Fruit fly (Drosophila melanogaster) whole organism, embryonic: ENCODE measurements around the gene CG2841.

ENCODE experiments used
- Bgb ChIP-seq: fragments of 200-800 bp; sonication (Bioruptor generic); IDR thresholded peaks from 2 replicates; pipeline ENCODE4 v1.3.6; 2022; ENCODE audit warnings: missing biosample characterization, missing genetic modification characterization; ENCODE audit not compliant: partially characterized antibody
- BtbVII ChIP-seq: fragments of 200-800 bp; sonication (Bioruptor generic); optimal IDR thresholded peaks from 3 replicates; lab custom pipeline; 2017; ENCODE audit warnings: missing biosample characterization, mild to moderate bottlenecking, missing genetic modification characterization
- CG10565 ChIP-seq: fragments of 200-800 bp; sonication (Bioruptor generic); optimal IDR thresholded peaks from 3 replicates; lab custom pipeline; 2016; ENCODE audit warnings: missing biosample characterization, mild to moderate bottlenecking, missing genetic modification characterization
- CG11093 ChIP-seq: fragments of 200-800 bp; sonication (Bioruptor generic); IDR thresholded peaks from 3 replicates; pipeline ENCODE4 v1.3.6; 2022; ENCODE audit warnings: missing biosample characterization, missing genetic modification characterization
- CG12391 ChIP-seq: fragments of 200-800 bp; sonication (Bioruptor generic); optimal IDR thresholded peaks from 3 replicates; lab custom pipeline; 2018; ENCODE audit warnings: missing biosample characterization, mild to moderate bottlenecking, missing genetic modification characterization, moderate library complexity
- CG13123 ChIP-seq: fragments of 200-800 bp; sonication (Bioruptor generic); optimal IDR thresholded peaks from 2 replicates; lab custom pipeline; 2016; ENCODE audit warnings: missing biosample characterization, missing genetic modification characterization
- CG13775 ChIP-seq: fragments of 200-800 bp; sonication (Bioruptor generic); optimal IDR thresholded peaks from 3 replicates; lab custom pipeline; 2017; ENCODE audit warnings: missing biosample characterization, mild to moderate bottlenecking, missing genetic modification characterization
- CG14050 ChIP-seq: fragments of 200-800 bp; sonication (Bioruptor generic); IDR thresholded peaks from 3 replicates; pipeline ENCODE4 v1.3.6; 2022; ENCODE audit warnings: missing biosample characterization, missing genetic modification characterization
- CG30403 ChIP-seq: fragments of 200-800 bp; sonication (Bioruptor generic); optimal IDR thresholded peaks from 3 replicates; lab custom pipeline; 2016; ENCODE audit warnings: missing biosample characterization, missing genetic modification characterization
- CG30431 ChIP-seq: fragments of 200-800 bp; sonication (Bioruptor generic); optimal IDR thresholded peaks from 2 replicates; lab custom pipeline; 2017; ENCODE audit warnings: missing biosample characterization, missing genetic modification characterization
- CG3163 ChIP-seq: fragments of 200-800 bp; sonication (Bioruptor generic); optimal IDR thresholded peaks from 3 replicates; lab custom pipeline; 2016; ENCODE audit warnings: missing biosample characterization, missing genetic modification characterization
- CG3407 ChIP-seq: fragments of 200-800 bp; sonication (Bioruptor generic); optimal IDR thresholded peaks from 2 replicates; lab custom pipeline; 2018; ENCODE audit warnings: missing biosample characterization, mild to moderate bottlenecking, missing genetic modification characterization
- CG3838 ChIP-seq: fragments of 200-800 bp; sonication (Bioruptor generic); optimal IDR thresholded peaks from 3 replicates; lab custom pipeline; 2016; ENCODE audit warnings: missing biosample characterization, missing genetic modification characterization
- CG4617 ChIP-seq: fragments of 200-800 bp; sonication (Bioruptor generic); optimal IDR thresholded peaks from 3 replicates; lab custom pipeline; 2016; ENCODE audit warnings: missing biosample characterization, missing genetic modification characterization, borderline replicate concordance
- CG6689 ChIP-seq: fragments of 200-800 bp; sonication (Bioruptor generic); IDR thresholded peaks from 2 replicates; pipeline ENCODE4 v1.3.6; 2022; ENCODE audit warnings: missing biosample characterization, missing genetic modification characterization
- CG6854 ChIP-seq: fragments of 200-800 bp; sonication (Bioruptor generic); optimal IDR thresholded peaks from 3 replicates; lab custom pipeline; 2017; ENCODE audit warnings: missing biosample characterization, mild to moderate bottlenecking, missing genetic modification characterization
- CG8281 ChIP-seq: fragments of 200-800 bp; sonication (Bioruptor generic); optimal IDR thresholded peaks from 2 replicates; lab custom pipeline; 2018; ENCODE audit warnings: missing biosample characterization, mild to moderate bottlenecking, missing genetic modification characterization, moderate library complexity
- D19B ChIP-seq: fragments of 200-800 bp; sonication (Bioruptor generic); optimal IDR thresholded peaks from 2 replicates; lab custom pipeline; 2017; ENCODE audit warnings: missing biosample characterization, mild to moderate bottlenecking, missing genetic modification characterization
- Dip2 ChIP-seq: fragments of 200-800 bp; sonication (Bioruptor generic); IDR thresholded peaks from 2 replicates; pipeline ENCODE4 v1.3.6; 2022; ENCODE audit warnings: missing biosample characterization, missing genetic modification characterization
- E2f1 ChIP-seq: fragments of 200-800 bp; sonication (Bioruptor generic); IDR thresholded peaks from 2 replicates; pipeline ENCODE4 v1.3.6; 2022; ENCODE audit warnings: missing biosample characterization, missing genetic modification characterization
- Hsf ChIP-seq: fragments of 200-800 bp; sonication (Bioruptor generic); optimal IDR thresholded peaks from 3 replicates; lab custom pipeline; 2016; ENCODE audit warnings: missing biosample characterization, missing genetic modification characterization
- Mrtf ChIP-seq: fragments of 200-800 bp; sonication (Bioruptor generic); IDR thresholded peaks from 3 replicates; pipeline ENCODE4 v1.3.6; 2022; ENCODE audit warnings: missing biosample characterization, missing genetic modification characterization
- Opbp ChIP-seq: fragments of 200-800 bp; sonication (Bioruptor generic); IDR thresholded peaks from 3 replicates; pipeline ENCODE4 v1.3.6; 2022; ENCODE audit warnings: missing biosample characterization, missing genetic modification characterization; ENCODE audit not compliant: partially characterized antibody
- Poxn ChIP-seq: fragments of 200-800 bp; sonication (Bioruptor generic); IDR thresholded peaks from 2 replicates; pipeline ENCODE4 v1.3.6; 2022; ENCODE audit warnings: missing biosample characterization, missing genetic modification characterization
- Ptx1 ChIP-seq: fragments of 200-800 bp; sonication (Bioruptor generic); IDR thresholded peaks from 2 replicates; pipeline ENCODE4 v1.3.6; 2022; ENCODE audit warnings: missing biosample characterization, missing genetic modification characterization
- Sin3A ChIP-seq: fragments of >200 bp; optimal IDR thresholded peaks from 2 replicates; lab custom pipeline; 2018
- Six4 ChIP-seq: fragments of 200-800 bp; sonication (Bioruptor generic); optimal IDR thresholded peaks from 2 replicates; lab custom pipeline; 2016; ENCODE audit warnings: missing biosample characterization, missing genetic modification characterization
- Usf ChIP-seq: fragments of 200-800 bp; sonication (Bioruptor generic); optimal IDR thresholded peaks from 2 replicates; lab custom pipeline; 2017; ENCODE audit warnings: missing genotype, missing biosample characterization, missing genetic modification characterization
- Vsx1 ChIP-seq: fragments of 200-800 bp; sonication (Bioruptor generic); optimal IDR thresholded peaks from 2 replicates; lab custom pipeline; 2017; ENCODE audit warnings: missing biosample characterization, mild to moderate bottlenecking, missing genetic modification characterization, missing genetic modification reagents
- YL-1 ChIP-seq: fragments of 200-800 bp; sonication (Bioruptor generic); optimal IDR thresholded peaks from 3 replicates; lab custom pipeline; 2017; ENCODE audit warnings: missing biosample characterization, mild to moderate bottlenecking, missing genetic modification characterization
- amos ChIP-seq: fragments of 200-800 bp; sonication (Bioruptor generic); IDR thresholded peaks from 2 replicates; pipeline ENCODE4 v1.3.6; 2022; ENCODE audit warnings: missing biosample characterization, missing genetic modification characterization; ENCODE audit not compliant: partially characterized antibody
- caup ChIP-seq: fragments of 200-800 bp; sonication (Bioruptor generic); optimal IDR thresholded peaks from 3 replicates; lab custom pipeline; 2017; ENCODE audit warnings: missing biosample characterization, mild to moderate bottlenecking, missing genetic modification characterization, moderate library complexity; ENCODE audit not compliant: severe bottlenecking
- danr ChIP-seq: fragments of 200-800 bp; sonication (Bioruptor generic); IDR thresholded peaks from 2 replicates; pipeline ENCODE4 v1.3.6; 2022; ENCODE audit warnings: missing biosample characterization, missing genetic modification characterization
- en ChIP-seq: fragments of 200-800 bp; sonication (Bioruptor generic); optimal IDR thresholded peaks from 2 replicates; lab custom pipeline; 2016; ENCODE audit warnings: missing biosample characterization, missing genetic modification characterization
- fru ChIP-seq: fragments of >200 bp; optimal IDR thresholded peaks from 2 replicates; lab custom pipeline; 2017
- gsb-n ChIP-seq: fragments of 200-800 bp; sonication (Bioruptor generic); optimal IDR thresholded peaks from 3 replicates; lab custom pipeline; 2018; ENCODE audit warnings: missing biosample characterization, mild to moderate bottlenecking, missing genetic modification characterization
- hbn ChIP-seq: fragments of 200-800 bp; sonication (Bioruptor generic); IDR thresholded peaks from 2 replicates; pipeline ENCODE4 v1.3.6; 2022; ENCODE audit warnings: missing biosample characterization, missing genetic modification characterization; ENCODE audit not compliant: partially characterized antibody
- maf-S ChIP-seq: fragments of 200-800 bp; sonication (Bioruptor generic); optimal IDR thresholded peaks from 2 replicates; lab custom pipeline; 2016; ENCODE audit warnings: missing biosample characterization, missing genetic modification characterization
- mam ChIP-seq: fragments of 200-800 bp; sonication (Bioruptor generic); optimal IDR thresholded peaks from 3 replicates; lab custom pipeline; 2016; ENCODE audit warnings: missing biosample characterization, missing genetic modification characterization
- mirr ChIP-seq: fragments of 200-800 bp; sonication (Bioruptor generic); optimal IDR thresholded peaks from 3 replicates; lab custom pipeline; 2018; ENCODE audit warnings: missing biosample characterization, mild to moderate bottlenecking, missing genetic modification characterization
- peb ChIP-seq: fragments of 200-800 bp; sonication (Bioruptor generic); IDR thresholded peaks from 2 replicates; pipeline ENCODE4 v1.3.6; 2022; ENCODE audit warnings: missing biosample characterization, missing genetic modification characterization
- pzg ChIP-seq: fragments of 200-800 bp; sonication (Bioruptor generic); optimal IDR thresholded peaks from 3 replicates; lab custom pipeline; 2018; ENCODE audit warnings: missing biosample characterization, mild to moderate bottlenecking, missing genetic modification characterization, moderate library complexity
- sens-2 ChIP-seq: fragments of 200-800 bp; sonication (Bioruptor generic); IDR thresholded peaks from 2 replicates; pipeline ENCODE4 v1.3.6; 2022; ENCODE audit warnings: missing biosample characterization, missing genetic modification characterization
- slp2 ChIP-seq: fragments of 200-800 bp; sonication (Bioruptor generic); optimal IDR thresholded peaks from 2 replicates; lab custom pipeline; 2016; ENCODE audit warnings: missing biosample characterization, missing genetic modification characterization
- stc ChIP-seq: fragments of 200-800 bp; sonication (Bioruptor generic); IDR thresholded peaks from 2 replicates; pipeline ENCODE4 v1.3.6; 2022; ENCODE audit warnings: missing biosample characterization, missing genetic modification characterization
- tll ChIP-seq, 2 experiments: fragments of 200-800 bp in 1 of 2; fragments of >200 bp in 1 of 2; sonication (Bioruptor generic) in 1 of 2; optimal IDR thresholded peaks; 2 replicates each; lab custom pipeline; 2017 to 2019; ENCODE audit warnings: missing biosample characterization in 2 of 2, missing genetic modification characterization in 2 of 2, mild to moderate bottlenecking in 1 of 2, moderate library complexity in 1 of 2
- tup ChIP-seq: fragments of 200-800 bp; sonication (Bioruptor generic); optimal IDR thresholded peaks from 2 replicates; lab custom pipeline; 2016; ENCODE audit warnings: missing biosample characterization, mild to moderate bottlenecking, missing genetic modification characterization, moderate library complexity
- unpg ChIP-seq: fragments of 200-800 bp; sonication (Bioruptor generic); optimal IDR thresholded peaks from 3 replicates; lab custom pipeline; 2018; ENCODE audit warnings: missing biosample characterization, mild to moderate bottlenecking, missing genetic modification characterization, moderate library complexity
- usp ChIP-seq: fragments of >200 bp; optimal IDR thresholded peaks from 2 replicates; lab custom pipeline; 2017; ENCODE audit warnings: missing biosample characterization, missing genetic modification characterization
- wek ChIP-seq: fragments of 200-800 bp; sonication (Bioruptor generic); optimal IDR thresholded peaks from 3 replicates; lab custom pipeline; 2018; ENCODE audit warnings: missing biosample characterization, mild to moderate bottlenecking, missing genetic modification characterization, moderate library complexity

The CG2841 gene

dm6 chrX:2306760-2307159 lies 59.4 kb downstream of the CG2841 start (continued):
- TF ChIP-seq CG3163 (GFP tag; lab: Kevin White, UChicago) (no peak), Ptx1 (no peak), Sin3A (lab: Kevin White, UChicago) (no peak), Mrtf (no peak), tll (GFP tag; optimal IDR thresholded peaks at IDR 0.05; lab: Kevin White, UChicago) (no peak), Vsx1 (GFP tag; lab: Kevin White, UChicago) (no peak), Dip2 (GFP tag; lab: Robert Waterston, UW) (no peak)

- TF ChIP-seq tup (no peak), gsb-n (tag; lab: Kevin White, UChicago) (no peak), hbn (no peak), CG8281 (tag; lab: Kevin White, UChicago) (peak; percentile 23), CG4617 (GFP tag; lab: Kevin White, UChicago) (no peak), sens-2 (GFP tag; lab: Robert Waterston, UW) (no peak), CG3407 (GFP tag; lab: Kevin White, UChicago) (no peak), CG11093 (GFP tag; lab: Robert Waterston, UW) (peak; percentile 53; the same call in 2 of the 3 replicates), CG6689 (GFP tag; lab: Robert Waterston, UW) (peak; percentile 73), CG13123 (no peak), pzg (no peak), wek (GFP tag; lab: Kevin White, UChicago) (no peak), en (GFP tag; lab: Kevin White, UChicago) (no peak), fru (no peak), stc (GFP tag; lab: Robert Waterston, UW) (peak; percentile 84), Six4 (GFP tag; lab: Kevin White, UChicago) (no peak), CG12391 (tag; lab: Kevin White, UChicago) (peak; percentile 49), Opbp (GFP tag; lab: Robert Waterston, UW) (no peak), mirr (no peak), CG30431 (GFP tag; lab: Kevin White, UChicago) (peak; percentile 50), E2f1 (peak; percentile 49), slp2 (GFP tag; lab: Kevin White, UChicago) (peak; percentile 18), Bgb (GFP tag; lab: Robert Waterston, UW) (no peak), BtbVII (peak; percentile 47), peb (GFP tag; lab: Robert Waterston, UW) (no peak), caup (peak; percentile 28), Hsf (GFP tag; lab: Kevin White, UChicago) (peak; percentile 37), CG30403 (peak; percentile 67), Usf (GFP tag; lab: Kevin White, UChicago) (no peak), Vsx1 (GFP tag; lab: Kevin White, UChicago) (peak; percentile 37), D19B (peak; percentile 22), danr (0 out of 2 replicates have a peak, but pooled peaks have one; percentile 22), YL-1 (no peak), mam (peak; percentile 58), CG13775 (GFP tag; lab: Kevin White, UChicago) (peak; percentile 48), CG3838 (GFP tag; lab: Kevin White, UChicago) (no peak), maf-S (GFP tag; lab: Kevin White, UChicago) (no peak), amos (GFP tag; lab: Robert Waterston, UW) (no peak), CG14050 (GFP tag; lab: Robert Waterston, UW) (peak; percentile 38; the same call in 1 of the 3 replicates), usp (no peak), Poxn (GFP tag; lab: Robert Waterston, UW) (no peak), CG6854 (GFP tag; lab: Kevin White, UChicago) (no peak), unpg (GFP tag; lab: Kevin White, UChicago) (peak; percentile 59), CG10565 (GFP tag; lab: Kevin White, UChicago) (no peak)
Measured at dm6 chrX:2306307-2306706, 59.8 kb downstream of the CG2841 start.
